Worm (Caenorhabditis elegans): Measurements from ENCODE around the gene sdz-37.

DNA sequence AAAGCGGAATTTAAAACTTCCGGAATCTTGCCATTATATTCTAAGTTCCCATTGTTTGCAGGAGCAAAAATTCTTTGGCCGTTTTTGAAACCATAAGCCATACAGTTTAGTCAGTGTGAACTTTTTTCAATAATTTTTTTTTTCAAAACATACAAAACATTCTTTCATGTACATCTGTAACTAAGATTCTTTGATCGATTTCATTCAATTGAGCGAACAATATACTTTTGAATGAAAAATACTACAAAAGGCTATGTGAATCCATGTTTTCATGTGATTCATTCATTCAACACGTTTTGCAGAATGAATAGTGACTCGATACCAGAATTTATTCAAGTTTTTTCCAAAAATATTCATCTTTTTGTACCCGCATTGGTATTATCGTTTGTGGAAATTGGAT lies 22.1 kb downstream of the sdz-37 start, which contains the start of gene ZK666.15:
- TF ChIP-seq klf-2 (GFP tag; conservative IDR thresholded peaks at IDR 0.05) = no peak
- TF ChIP-seq ztf-23 (GFP tag; IDR thresholded peaks at IDR 0.05) = no peak

Data from whole organism, midembryonic.